Worm (Caenorhabditis elegans) whole organism, young adult: ENCODE measurements around the gene W03F9.9.

Experiments used
- B0261.1 ChIP-seq: sonication (generic microtip); optimal IDR thresholded peaks from 2 replicates; lab custom pipeline; 2016; ENCODE audit warnings: mild to moderate bottlenecking, missing genetic modification characterization, moderate library complexity, missing compliant biosample characterization
- B0336.3 ChIP-seq: fragments of 200-800 bp; sonication (Bioruptor generic); IDR thresholded peaks from 2 replicates; pipeline ENCODE4 v1.3.6; 2022; ENCODE audit warnings: missing genetic modification characterization, missing compliant biosample characterization
- C06A6.2 ChIP-seq: fragments of 200-800 bp; sonication (Bioruptor generic); conservative IDR thresholded peaks from 2 replicates; pipeline ENCODE4 v1.3.6; 2022; ENCODE audit warnings: missing genetic modification characterization, missing compliant biosample characterization
- D2030.7 ChIP-seq: fragments of 200-800 bp; sonication (Bioruptor generic); IDR thresholded peaks from 2 replicates; pipeline ENCODE4 v1.3.6; 2022; ENCODE audit warnings: missing genetic modification reagents, missing genetic modification characterization, missing compliant biosample characterization
- F10E7.11 ChIP-seq: sonication (generic microtip); optimal IDR thresholded peaks from 2 replicates; lab custom pipeline; 2017; ENCODE audit warnings: mild to moderate bottlenecking, missing genetic modification characterization, moderate library complexity, missing compliant biosample characterization
- F33H1.4 ChIP-seq: fragments of 200-800 bp; sonication (Bioruptor generic); IDR thresholded peaks from 2 replicates; pipeline ENCODE4 v1.3.6; 2022; ENCODE audit warnings: missing genetic modification reagents, missing genetic modification characterization, missing compliant biosample characterization
- F49E8.2 ChIP-seq: sonication (generic microtip); optimal IDR thresholded peaks from 3 replicates; lab custom pipeline; 2017; ENCODE audit warnings: missing genetic modification characterization, mild to moderate bottlenecking, missing compliant biosample characterization, antibody characterized with exemption, moderate library complexity; ENCODE audit not compliant: insufficient read depth
- F57C9.4 ChIP-seq: sonication (generic microtip); optimal IDR thresholded peaks from 2 replicates; lab custom pipeline; 2017; ENCODE audit warnings: mild to moderate bottlenecking, missing genetic modification characterization, missing compliant biosample characterization
- K11D2.4 ChIP-seq: fragments of 200-800 bp; sonication (Bioruptor generic); IDR thresholded peaks from 2 replicates; pipeline ENCODE4 v1.3.6; 2022; ENCODE audit warnings: missing genetic modification reagents, missing genetic modification characterization, missing compliant biosample characterization
- Y53G8AR.9 ChIP-seq: fragments of 200-800 bp; sonication (Bioruptor generic); conservative IDR thresholded peaks from 2 replicates; pipeline ENCODE4 v1.3.6; 2022; ENCODE audit warnings: missing genetic modification reagents, missing genetic modification characterization, missing compliant biosample characterization
- Y56A3A.18 ChIP-seq: fragments of 200-800 bp; sonication (Bioruptor generic); IDR thresholded peaks from 2 replicates; pipeline ENCODE4 v1.3.6; 2022; ENCODE audit warnings: missing genetic modification reagents, missing genetic modification characterization, missing compliant biosample characterization
- Y79H2A.3 ChIP-seq: fragments of 200-800 bp; sonication (Bioruptor generic); conservative IDR thresholded peaks from 2 replicates; pipeline ENCODE4 v1.3.6; 2022; ENCODE audit warnings: missing genetic modification reagents, missing genetic modification characterization, missing compliant biosample characterization
- attf-3 ChIP-seq: fragments of 200-800 bp; sonication (Bioruptor generic); conservative IDR thresholded peaks from 2 replicates; pipeline ENCODE4 v1.3.6; 2022; ENCODE audit warnings: missing genetic modification reagents, missing genetic modification characterization, missing compliant biosample characterization
- cebp-2 ChIP-seq: fragments of 200-800 bp; sonication (Bioruptor generic); IDR thresholded peaks from 2 replicates; pipeline ENCODE4 v1.3.6; 2022; ENCODE audit warnings: missing genetic modification characterization, missing compliant biosample characterization
- ceh-100 ChIP-seq: fragments of 200-800 bp; sonication (Bioruptor generic); IDR thresholded peaks from 2 replicates; pipeline ENCODE4 v1.3.6; 2022; ENCODE audit warnings: missing genetic modification reagents, missing genetic modification characterization, missing compliant biosample characterization
- ceh-40 ChIP-seq: fragments of 200-800 bp; sonication (Bioruptor generic); IDR thresholded peaks from 2 replicates; pipeline ENCODE4 v1.3.6; 2022; ENCODE audit warnings: missing genetic modification characterization, missing compliant biosample characterization
- ceh-91 ChIP-seq: fragments of 200-800 bp; sonication (Bioruptor generic); IDR thresholded peaks from 2 replicates; pipeline ENCODE4 v1.3.6; 2022; ENCODE audit warnings: missing genetic modification reagents, missing genetic modification characterization, missing compliant biosample characterization
- efl-1 ChIP-seq: fragments of 150-350 bp; optimal IDR thresholded peaks from 2 replicates; lab custom pipeline; 2014; ENCODE audit warnings: missing biosample characterization, missing genetic modification reagents, missing genetic modification characterization
- fkh-3 ChIP-seq: sonication (generic microtip); optimal IDR thresholded peaks from 2 replicates; lab custom pipeline; 2016; ENCODE audit warnings: mild to moderate bottlenecking, missing genetic modification characterization, missing compliant biosample characterization
- hlh-12 ChIP-seq: sonication (generic microtip); optimal IDR thresholded peaks from 2 replicates; lab custom pipeline; 2016; ENCODE audit warnings: missing genetic modification characterization, missing compliant biosample characterization
- hmg-1.2 ChIP-seq: fragments of 200-800 bp; sonication (Bioruptor generic); IDR thresholded peaks from 2 replicates; pipeline ENCODE4 v1.3.6; 2022; ENCODE audit warnings: missing genetic modification reagents, missing genetic modification characterization, missing compliant biosample characterization
- hrde-1 ChIP-seq: sonication (generic microtip); optimal IDR thresholded peaks from 2 replicates; lab custom pipeline; 2016; ENCODE audit warnings: missing genetic modification characterization, mild to moderate bottlenecking, missing compliant biosample characterization, moderate library complexity, missing genotype, missing genetic modification reagents, borderline replicate concordance
- lin-40 ChIP-seq: sonication (generic microtip); optimal IDR thresholded peaks from 2 replicates; lab custom pipeline; 2016; ENCODE audit warnings: missing genetic modification characterization, mild to moderate bottlenecking, missing compliant biosample characterization, missing genotype, missing genetic modification reagents
- lin-54 ChIP-seq: fragments of 200-800 bp; sonication (Bioruptor generic); optimal IDR thresholded peaks from 2 replicates; lab custom pipeline; 2018; ENCODE audit warnings: mild to moderate bottlenecking, missing genetic modification characterization, missing compliant biosample characterization
- lsl-1 ChIP-seq: fragments of 200-800 bp; sonication (Bioruptor generic); optimal IDR thresholded peaks from 2 replicates; lab custom pipeline; 2018; ENCODE audit warnings: mild to moderate bottlenecking, missing genetic modification characterization, moderate library complexity, missing compliant biosample characterization
- madf-6 ChIP-seq: fragments of 200-800 bp; sonication (Bioruptor generic); IDR thresholded peaks from 2 replicates; pipeline ENCODE4 v1.3.6; 2022; ENCODE audit warnings: missing genetic modification reagents, missing genetic modification characterization, missing compliant biosample characterization
- mcd-1 ChIP-seq: fragments of 200-800 bp; sonication (Bioruptor generic); IDR thresholded peaks from 2 replicates; pipeline ENCODE4 v1.3.6; 2022; ENCODE audit warnings: missing genetic modification reagents, missing genetic modification characterization, missing compliant biosample characterization
- mes-4 ChIP-seq: sonication (generic microtip); optimal IDR thresholded peaks from 2 replicates; lab custom pipeline; 2016; ENCODE audit warnings: missing genotype, missing genetic modification characterization, missing compliant biosample characterization
- nfya-1 ChIP-seq: sonication (generic microtip); optimal IDR thresholded peaks from 2 replicates; lab custom pipeline; 2017; ENCODE audit warnings: antibody characterized with exemption, missing compliant biosample characterization, missing genetic modification characterization, borderline replicate concordance; ENCODE audit not compliant: insufficient read depth
- nfyb-1 ChIP-seq: fragments of 200-800 bp; sonication (Bioruptor generic); IDR thresholded peaks from 2 replicates; pipeline ENCODE4 v1.3.6; 2022; ENCODE audit warnings: missing genetic modification reagents, missing genetic modification characterization, missing compliant biosample characterization
- nhr-179 ChIP-seq: sonication (generic microtip); optimal IDR thresholded peaks from 2 replicates; lab custom pipeline; 2016; ENCODE audit warnings: mild to moderate bottlenecking, missing genetic modification characterization, missing compliant biosample characterization
- nhr-90 ChIP-seq: sonication (generic microtip); optimal IDR thresholded peaks from 2 replicates; lab custom pipeline; 2016; ENCODE audit warnings: missing genotype, mild to moderate bottlenecking, missing genetic modification characterization, missing compliant biosample characterization
- pbrm-1 ChIP-seq: fragments of 200-800 bp; sonication (Bioruptor generic); IDR thresholded peaks from 2 replicates; pipeline ENCODE4 v1.3.6; 2022; ENCODE audit warnings: missing genetic modification reagents, missing genetic modification characterization, missing compliant biosample characterization
- rcor-1 ChIP-seq: fragments of 200-800 bp; sonication (Bioruptor generic); IDR thresholded peaks from 2 replicates; pipeline ENCODE4 v1.3.6; 2022; ENCODE audit warnings: missing genetic modification reagents, missing genetic modification characterization, missing compliant biosample characterization
- rec-8 ChIP-seq, 2 experiments: sonication (generic microtip); optimal IDR thresholded peaks; 2 replicates each; lab custom pipeline; 2016; ENCODE audit warnings: mild to moderate bottlenecking in 2 of 2, missing genetic modification characterization in 2 of 2, missing genetic modification reagents in 2 of 2, missing genotype in 2 of 2, missing biosample characterization in 1 of 2, missing compliant biosample characterization in 1 of 2, moderate library complexity in 1 of 2
- rpc-1 ChIP-seq, 2 experiments: fragments of 150-350 bp in 1 of 2; sonication (generic microtip) in 1 of 2; optimal IDR thresholded peaks; 2 replicates each; lab custom pipeline; 2014 to 2018; ENCODE audit warnings: missing biosample characterization in 1 of 2, missing genetic modification characterization in 1 of 2, missing genetic modification reagents in 1 of 2, missing genotype in 1 of 2
- snpc-1.1 ChIP-seq: sonication (generic microtip); optimal IDR thresholded peaks from 2 replicates; lab custom pipeline; 2017; ENCODE audit warnings: missing genetic modification characterization, mild to moderate bottlenecking, missing compliant biosample characterization, antibody characterized with exemption, moderate library complexity, missing genotype, missing genetic modification reagents; ENCODE audit not compliant: insufficient read depth
- snpc-1.3 ChIP-seq: sonication (generic microtip); optimal IDR thresholded peaks from 2 replicates; lab custom pipeline; 2017; ENCODE audit warnings: missing genetic modification characterization, mild to moderate bottlenecking, missing compliant biosample characterization, antibody characterized with exemption, moderate library complexity, missing genotype, missing genetic modification reagents; ENCODE audit not compliant: insufficient read depth
- somi-1 ChIP-seq: fragments of 200-800 bp; sonication (Bioruptor generic); optimal IDR thresholded peaks from 2 replicates; lab custom pipeline; 2018; ENCODE audit warnings: mild to moderate bottlenecking, missing genetic modification characterization, missing compliant biosample characterization
- tbp1 ChIP-seq: fragments of 200-800 bp; sonication (Bioruptor generic); optimal IDR thresholded peaks from 2 replicates; lab custom pipeline; 2018; ENCODE audit warnings: mild to moderate bottlenecking, missing genetic modification characterization, missing compliant biosample characterization
- tlf-1 ChIP-seq: fragments of 200-800 bp; sonication (Bioruptor generic); optimal IDR thresholded peaks from 2 replicates; lab custom pipeline; 2018; ENCODE audit warnings: mild to moderate bottlenecking, missing genetic modification characterization, missing compliant biosample characterization
- zfh-2 ChIP-seq: fragments of 200-800 bp; sonication (Bioruptor generic); conservative IDR thresholded peaks from 2 replicates; pipeline ENCODE4 v1.3.6; 2022; ENCODE audit warnings: missing genetic modification reagents, missing genetic modification characterization, missing compliant biosample characterization
- zim-3 ChIP-seq: sonication (generic microtip); optimal IDR thresholded peaks from 2 replicates; lab custom pipeline; 2017; ENCODE audit warnings: mild to moderate bottlenecking, missing genetic modification characterization, moderate library complexity, missing compliant biosample characterization
- ztf-22 ChIP-seq: fragments of 200-800 bp; sonication (Bioruptor generic); optimal IDR thresholded peaks from 2 replicates; lab custom pipeline; 2018; ENCODE audit warnings: mild to moderate bottlenecking, missing genetic modification characterization, moderate library complexity, missing compliant biosample characterization
- ztf-26 ChIP-seq: sonication (generic microtip); optimal IDR thresholded peaks from 2 replicates; lab custom pipeline; 2017; ENCODE audit warnings: missing genetic modification characterization, missing compliant biosample characterization

W03F9.9 gene

DNA sequence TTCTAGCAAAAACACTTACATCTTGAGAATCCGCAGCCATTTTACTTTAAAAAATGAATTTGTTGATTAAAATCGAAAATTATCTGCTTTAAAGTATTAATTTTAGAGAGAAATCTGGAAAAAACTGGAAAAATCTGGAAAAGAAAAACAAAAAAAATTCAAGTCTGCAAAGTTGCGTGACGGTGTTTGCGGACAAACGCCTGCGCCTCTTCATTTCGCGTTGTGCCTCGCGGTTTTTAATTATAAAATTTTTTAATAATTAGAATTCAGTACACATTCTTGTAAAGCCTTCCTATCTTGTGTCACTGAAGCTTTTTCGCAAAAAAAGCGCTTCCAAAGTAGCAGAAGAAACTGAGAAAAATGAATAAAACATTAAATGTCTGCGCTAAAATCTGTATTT lies 12.1 kb upstream of the W03F9.9 start, which contains the start of gene W03F9.1 (continued):
- TF ChIP-seq tlf-1 (GFP tag; lab: Kevin White, UChicago) (peak; percentile 48), rcor-1 (GFP tag; lab: Robert Waterston, UW) (peak; percentile 71), hlh-12 (tag; lab: Kevin White, UChicago) (no peak), snpc-1.1 (tag; lab: Kevin White, UChicago) (peak; percentile 30), ztf-26 (tag; lab: Kevin White, UChicago) (peak; percentile 27), nhr-179 (tag; lab: Kevin White, UChicago) (no peak), F33H1.4 (peak; percentile 50; the same call in 1 of the 2 replicates), somi-1 (no peak), nfya-1 (tag; lab: Kevin White, UChicago) (no peak), ceh-40 (GFP tag; lab: Robert Waterston, UW) (no peak), mes-4 (tag; lab: Kevin White, UChicago) (no peak), cebp-2 (GFP tag; lab: Robert Waterston, UW) (no peak), hrde-1 (tag; lab: Kevin White, UChicago) (no peak), pbrm-1 (GFP tag; lab: Robert Waterston, UW) (peak; percentile 35; the same call in 1 of the 2 replicates), F49E8.2 (tag; lab: Kevin White, UChicago) (no peak), K11D2.4 (GFP tag; lab: Robert Waterston, UW) (peak; percentile 55; the same call in 1 of the 2 replicates), ceh-91 (GFP tag; lab: Robert Waterston, UW) (0 out of 2 replicates have a peak, but pooled peaks have one; percentile 13), ztf-22 (GFP tag; lab: Kevin White, UChicago) (no peak), rpc-1 (optimal IDR thresholded peaks at IDR 0.05; lab: Kevin White, UChicago) (peak; percentile 41), rpc-1 (tag; optimal IDR thresholded peaks at IDR 0.05; lab: Kevin White, UChicago) (no peak), lin-54 (GFP tag; lab: Kevin White, UChicago) (peak; percentile 75), B0336.3 (peak; percentile 48; the same call in 1 of the 2 replicates), zfh-2 (GFP tag; lab: Robert Waterston, UW) (no peak), madf-6 (GFP tag; lab: Robert Waterston, UW) (peak; percentile 66), lsl-1 (GFP tag; lab: Kevin White, UChicago) (peak; percentile 68), Y53G8AR.9 (GFP tag; lab: Robert Waterston, UW) (peak; percentile 73), Y79H2A.3 (GFP tag; lab: Robert Waterston, UW) (no peak), efl-1 (GFP tag; lab: Kevin White, UChicago) (peak; percentile 42), tbp1 (GFP tag; lab: Kevin White, UChicago) (peak; percentile 40), D2030.7 (GFP tag; lab: Robert Waterston, UW) (peak; percentile 88), attf-3 (GFP tag; lab: Robert Waterston, UW) (peak; percentile 59)

DNA sequence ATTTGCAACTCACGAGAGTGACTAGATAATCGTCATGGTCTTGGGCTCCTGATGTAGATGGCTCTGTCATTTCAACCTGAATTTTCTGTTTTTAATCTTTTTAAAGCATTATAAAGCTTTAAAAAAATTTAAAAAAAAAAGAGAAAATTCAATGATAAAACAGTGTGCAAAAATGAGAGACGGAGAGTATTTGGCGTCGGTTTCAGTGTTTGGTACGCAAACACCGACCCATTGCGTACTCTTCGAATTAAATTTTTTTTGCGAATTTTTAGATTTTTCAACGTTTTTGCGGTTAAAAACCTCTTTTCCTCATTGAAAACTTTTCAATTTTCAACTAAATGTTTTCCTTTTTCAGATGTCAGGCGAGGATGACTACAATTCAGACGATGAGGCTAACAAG lies 10.8 kb upstream of the W03F9.9 start, which contains the start of the genes W03F9.2 and sftb-2:
Gene W03F9.2, minus strand, starts transcription at position 153 of the 400 bp plus-strand sequence.
Gene sftb-2, plus strand, starts transcription at position 356 of the 400 bp plus-strand sequence.
- TF ChIP-seq zim-3, result no peak
- no peak for TF ChIP-seq fkh-3 (tag; lab: Kevin White, UChicago)
- TF ChIP-seq mcd-1, result peak; percentile 13; the same call in 1 of the 2 replicates
- peak; percentile 93 for TF ChIP-seq hmg-1.2 (GFP tag; lab: Robert Waterston, UW)
- TF ChIP-seq Y56A3A.18 (GFP tag; lab: Robert Waterston, UW), result no peak
- TF ChIP-seq ceh-40 (GFP tag; lab: Robert Waterston, UW), result no peak
- no peak for TF ChIP-seq nfyb-1 (GFP tag; lab: Robert Waterston, UW)
- TF ChIP-seq tlf-1 (GFP tag; lab: Kevin White, UChicago), result no peak
- no peak for TF ChIP-seq F49E8.2 (tag; lab: Kevin White, UChicago)
- TF ChIP-seq nhr-90 (tag; lab: Kevin White, UChicago), result no peak
- no peak for TF ChIP-seq rec-8 (tag; optimal IDR thresholded peaks at IDR 0.05; lab: Kevin White, UChicago)
- no peak for TF ChIP-seq rpc-1 (optimal IDR thresholded peaks at IDR 0.05; lab: Kevin White, UChicago)
- no peak for TF ChIP-seq rpc-1 (tag; optimal IDR thresholded peaks at IDR 0.05; lab: Kevin White, UChicago)
- TF ChIP-seq efl-1 (GFP tag; lab: Kevin White, UChicago), result no peak
- no peak for TF ChIP-seq C06A6.2
- TF ChIP-seq madf-6 (GFP tag; lab: Robert Waterston, UW), result peak; percentile 46; the same call in 1 of the 2 replicates
- no peak for TF ChIP-seq Y53G8AR.9 (GFP tag; lab: Robert Waterston, UW)
- peak; percentile 19 for TF ChIP-seq lin-40 (tag; lab: Kevin White, UChicago)
- no peak for TF ChIP-seq B0261.1
- peak; percentile 1 for TF ChIP-seq snpc-1.3 (tag; lab: Kevin White, UChicago)
- TF ChIP-seq ceh-100 (GFP tag; lab: Robert Waterston, UW), result no peak
- TF ChIP-seq D2030.7 (GFP tag; lab: Robert Waterston, UW), result peak; percentile 47; the same call in 1 of the 2 replicates
- no peak for TF ChIP-seq F57C9.4 (tag; lab: Kevin White, UChicago)
- no peak for TF ChIP-seq F10E7.11 (tag; lab: Kevin White, UChicago)
